Fruit fly (Drosophila melanogaster) whole organism, embryonic: ENCODE measurements around the gene lilli.

Source experiments
- B-H2 ChIP-seq: fragments of 200-800 bp; sonication (Bioruptor generic); optimal IDR thresholded peaks from 2 replicates; lab custom pipeline; 2018; ENCODE audit warnings: missing biosample characterization, mild to moderate bottlenecking, missing genetic modification characterization
- Bgb ChIP-seq: fragments of 200-800 bp; sonication (Bioruptor generic); IDR thresholded peaks from 2 replicates; pipeline ENCODE4 v1.3.6; 2022; ENCODE audit warnings: missing biosample characterization, missing genetic modification characterization; ENCODE audit not compliant: partially characterized antibody
- CG10959 ChIP-seq: fragments of 200-800 bp; sonication (Bioruptor generic); IDR thresholded peaks from 2 replicates; pipeline ENCODE4 v1.3.6; 2022; ENCODE audit warnings: missing biosample characterization, missing genetic modification characterization
- CG11504 ChIP-seq: fragments of 200-800 bp; sonication (Bioruptor generic); optimal IDR thresholded peaks from 3 replicates; lab custom pipeline; 2019; ENCODE audit warnings: missing biosample characterization, mild to moderate bottlenecking, missing genetic modification characterization, moderate library complexity
- CG13775 ChIP-seq: fragments of 200-800 bp; sonication (Bioruptor generic); optimal IDR thresholded peaks from 3 replicates; lab custom pipeline; 2017; ENCODE audit warnings: missing biosample characterization, mild to moderate bottlenecking, missing genetic modification characterization
- CG15601 ChIP-seq: fragments of 200-800 bp; sonication (Bioruptor generic); optimal IDR thresholded peaks from 3 replicates; lab custom pipeline; 2019; ENCODE audit warnings: missing biosample characterization, mild to moderate bottlenecking, missing genetic modification characterization, moderate library complexity
- CG1832 ChIP-seq: fragments of 200-800 bp; sonication (Bioruptor generic); optimal IDR thresholded peaks from 2 replicates; lab custom pipeline; 2017; ENCODE audit warnings: missing biosample characterization, mild to moderate bottlenecking, missing genetic modification characterization, inconsistent platforms
- CG18619 ChIP-seq: fragments of 200-800 bp; sonication (Bioruptor generic); optimal IDR thresholded peaks from 3 replicates; lab custom pipeline; 2017; ENCODE audit warnings: missing biosample characterization, mild to moderate bottlenecking, missing genetic modification characterization
- CG2199 ChIP-seq: fragments of 200-800 bp; sonication (Bioruptor generic); IDR thresholded peaks from 3 replicates; pipeline ENCODE4 v1.3.6; 2022; ENCODE audit warnings: missing biosample characterization, missing genetic modification characterization
- CG2202 ChIP-seq: fragments of 200-800 bp; sonication (Bioruptor generic); optimal IDR thresholded peaks from 2 replicates; lab custom pipeline; 2018; ENCODE audit warnings: missing biosample characterization, mild to moderate bottlenecking, missing genetic modification characterization
- CG30431 ChIP-seq: fragments of 200-800 bp; sonication (Bioruptor generic); optimal IDR thresholded peaks from 2 replicates; lab custom pipeline; 2017; ENCODE audit warnings: missing biosample characterization, missing genetic modification characterization
- CG34422 ChIP-seq: fragments of 200-800 bp; sonication (Bioruptor generic); IDR thresholded peaks from 3 replicates; pipeline ENCODE4 v1.3.6; 2022; ENCODE audit warnings: missing biosample characterization, missing genetic modification characterization
- CG42726 ChIP-seq: fragments of 200-800 bp; sonication (Bioruptor generic); IDR thresholded peaks from 2 replicates; pipeline ENCODE4 v1.3.6; 2022; ENCODE audit warnings: missing biosample characterization, missing genetic modification characterization; ENCODE audit not compliant: partially characterized antibody
- CG4328 ChIP-seq: fragments of 200-800 bp; sonication (Bioruptor generic); optimal IDR thresholded peaks from 3 replicates; lab custom pipeline; 2017; ENCODE audit warnings: missing biosample characterization, missing genetic modification reagents, missing genetic modification characterization
- CG4617 ChIP-seq: fragments of 200-800 bp; sonication (Bioruptor generic); optimal IDR thresholded peaks from 3 replicates; lab custom pipeline; 2016; ENCODE audit warnings: missing biosample characterization, missing genetic modification characterization, borderline replicate concordance
- CG4854 ChIP-seq: fragments of 200-800 bp; sonication (Bioruptor generic); optimal IDR thresholded peaks from 2 replicates; lab custom pipeline; 2016; ENCODE audit warnings: missing biosample characterization, missing genetic modification characterization, inconsistent platforms
- CG6791 ChIP-seq: fragments of 200-800 bp; sonication (Bioruptor generic); IDR thresholded peaks from 3 replicates; pipeline ENCODE4 v1.3.6; 2022; ENCODE audit warnings: missing biosample characterization, missing genetic modification characterization; ENCODE audit not compliant: partially characterized antibody
- CG7786 ChIP-seq: fragments of 200-800 bp; sonication (Bioruptor generic); optimal IDR thresholded peaks from 2 replicates; lab custom pipeline; 2016; ENCODE audit warnings: missing biosample characterization, missing genetic modification characterization
- CG7839 ChIP-seq: fragments of 200-800 bp; sonication (Bioruptor generic); optimal IDR thresholded peaks from 3 replicates; lab custom pipeline; 2018; ENCODE audit warnings: missing biosample characterization, mild to moderate bottlenecking, missing genetic modification characterization, moderate library complexity
- CG9437 ChIP-seq: fragments of 200-800 bp; sonication (Bioruptor generic); optimal IDR thresholded peaks from 2 replicates; lab custom pipeline; 2018; ENCODE audit warnings: missing biosample characterization, mild to moderate bottlenecking, missing genetic modification characterization
- CG9727 ChIP-seq: fragments of 200-800 bp; sonication (Bioruptor generic); optimal IDR thresholded peaks from 3 replicates; lab custom pipeline; 2017; ENCODE audit warnings: missing biosample characterization, mild to moderate bottlenecking, missing genetic modification characterization
- CG9797 ChIP-seq: fragments of 200-800 bp; sonication (Bioruptor generic); optimal IDR thresholded peaks from 3 replicates; lab custom pipeline; 2018; ENCODE audit warnings: missing biosample characterization, mild to moderate bottlenecking, missing genetic modification characterization
- CHES-1-like ChIP-seq: fragments of 200-800 bp; sonication (Bioruptor generic); optimal IDR thresholded peaks from 2 replicates; lab custom pipeline; 2016; ENCODE audit warnings: missing biosample characterization, missing genetic modification characterization
- Dip2 ChIP-seq: fragments of 200-800 bp; sonication (Bioruptor generic); IDR thresholded peaks from 2 replicates; pipeline ENCODE4 v1.3.6; 2022; ENCODE audit warnings: missing biosample characterization, missing genetic modification characterization
- HLH4C ChIP-seq: fragments of 200-800 bp; sonication (Bioruptor generic); IDR thresholded peaks from 3 replicates; pipeline ENCODE4 v1.3.6; 2022; ENCODE audit warnings: missing biosample characterization, missing genetic modification characterization; ENCODE audit not compliant: partially characterized antibody
- Mad ChIP-seq: fragments of 200-800 bp; sonication (Bioruptor generic); optimal IDR thresholded peaks from 2 replicates; lab custom pipeline; 2016; ENCODE audit warnings: missing biosample characterization, missing genetic modification characterization
- Nf-YA ChIP-seq: fragments of 200-800 bp; sonication (Bioruptor generic); IDR thresholded peaks from 2 replicates; pipeline ENCODE4 v1.3.6; 2022; ENCODE audit warnings: missing biosample characterization, missing genetic modification characterization
- Stat92E ChIP-seq, 3 experiments: fragments of >200 bp in 2 of 3; fragments of 200-800 bp in 1 of 3; sonication (Bioruptor generic) in 1 of 3; optimal IDR thresholded peaks; 2 replicates each; lab custom pipeline; 2017 to 2019; ENCODE audit warnings: missing biosample characterization in 3 of 3, missing genetic modification characterization in 3 of 3, mild to moderate bottlenecking in 1 of 3, moderate library complexity in 1 of 3
- ac ChIP-seq: fragments of 200-800 bp; sonication (Bioruptor generic); optimal IDR thresholded peaks from 3 replicates; lab custom pipeline; 2017; ENCODE audit warnings: missing biosample characterization, mild to moderate bottlenecking, missing genetic modification characterization
- ap ChIP-seq: fragments of 200-800 bp; sonication (Bioruptor generic); IDR thresholded peaks from 2 replicates; pipeline ENCODE4 v1.3.6; 2022; ENCODE audit warnings: missing biosample characterization, missing genetic modification characterization
- br ChIP-seq: fragments of >200 bp; optimal IDR thresholded peaks from 2 replicates; lab custom pipeline; 2017
- btn ChIP-seq: fragments of 200-800 bp; sonication (Bioruptor generic); optimal IDR thresholded peaks from 2 replicates; lab custom pipeline; 2016; ENCODE audit warnings: missing biosample characterization, missing genetic modification characterization
- chif ChIP-seq, 2 experiments: fragments of 200-800 bp; sonication (Bioruptor generic); optimal IDR thresholded peaks; 3 replicates each; lab custom pipeline; 2016; ENCODE audit warnings: missing biosample characterization in 2 of 2, missing genetic modification characterization in 2 of 2
- crc ChIP-seq: fragments of 200-800 bp; sonication (Bioruptor generic); optimal IDR thresholded peaks from 2 replicates; lab custom pipeline; 2016; ENCODE audit warnings: missing biosample characterization, missing genetic modification characterization
- disco-r ChIP-seq: fragments of 200-800 bp; sonication (Bioruptor generic); optimal IDR thresholded peaks from 2 replicates; lab custom pipeline; 2016; ENCODE audit warnings: missing biosample characterization, missing genetic modification characterization
- fd102C ChIP-seq: fragments of 200-800 bp; sonication (Bioruptor generic); optimal IDR thresholded peaks from 2 replicates; lab custom pipeline; 2018; ENCODE audit warnings: missing biosample characterization, mild to moderate bottlenecking, missing genetic modification characterization, moderate library complexity
- ftz-f1 ChIP-seq: fragments of 200-800 bp; sonication (Bioruptor generic); optimal IDR thresholded peaks from 2 replicates; lab custom pipeline; 2016; ENCODE audit warnings: missing biosample characterization, missing genetic modification characterization
- ind ChIP-seq: fragments of 200-800 bp; sonication (Bioruptor generic); optimal IDR thresholded peaks from 3 replicates; lab custom pipeline; 2016; ENCODE audit warnings: missing biosample characterization, missing genetic modification characterization
- jumu ChIP-seq: fragments of 200-800 bp; sonication (Bioruptor generic); optimal IDR thresholded peaks from 3 replicates; lab custom pipeline; 2016; ENCODE audit warnings: missing biosample characterization, missing genetic modification characterization
- lola ChIP-seq, 3 experiments: fragments of >200 bp in 2 of 3; fragments of 200-800 bp in 1 of 3; sonication (Bioruptor generic) in 1 of 3; optimal IDR thresholded peaks; 2 replicates each; lab custom pipeline; 2017 to 2019; ENCODE audit warnings: missing biosample characterization in 3 of 3, missing genetic modification characterization in 3 of 3, mild to moderate bottlenecking in 1 of 3, moderate library complexity in 1 of 3
- lov ChIP-seq, 2 experiments: fragments of 200-800 bp in 1 of 2; fragments of >200 bp in 1 of 2; sonication (Bioruptor generic) in 1 of 2; IDR thresholded peaks in 1 of 2; optimal IDR thresholded peaks in 1 of 2; 2 replicates in 1 of 2; 3 replicates in 1 of 2; pipeline versions ENCODE4 v1.3.6 to Lab custom; 2017 to 2022; ENCODE audit warnings: missing biosample characterization in 1 of 2, missing genetic modification characterization in 1 of 2
- nau ChIP-seq: fragments of 200-800 bp; sonication (Bioruptor generic); optimal IDR thresholded peaks from 3 replicates; lab custom pipeline; 2017; ENCODE audit warnings: missing biosample characterization, mild to moderate bottlenecking, missing genetic modification characterization, missing genetic modification reagents
- otp ChIP-seq: fragments of 200-800 bp; sonication (Bioruptor generic); IDR thresholded peaks from 3 replicates; pipeline ENCODE4, ENCODE4 v1.3.6; 2022; ENCODE audit warnings: missing biosample characterization, missing genetic modification characterization
- phol ChIP-seq: fragments of 200-800 bp; sonication (Bioruptor generic); optimal IDR thresholded peaks from 3 replicates; lab custom pipeline; 2018; ENCODE audit warnings: missing biosample characterization, mild to moderate bottlenecking, missing genetic modification characterization, moderate library complexity
- salm ChIP-seq: fragments of 200-800 bp; sonication (Bioruptor generic); optimal IDR thresholded peaks from 2 replicates; lab custom pipeline; 2018; ENCODE audit warnings: missing biosample characterization, mild to moderate bottlenecking, missing genetic modification characterization
- slbo ChIP-seq: fragments of 200-800 bp; sonication (Bioruptor generic); IDR thresholded peaks from 2 replicates; pipeline ENCODE4 v1.3.6; 2022; ENCODE audit warnings: missing biosample characterization, missing genetic modification characterization
- ssp ChIP-seq: fragments of 200-800 bp; sonication (Bioruptor generic); IDR thresholded peaks from 2 replicates; pipeline ENCODE4 v1.3.6; 2022; ENCODE audit warnings: missing biosample characterization, missing genetic modification characterization
- wor ChIP-seq: fragments of 200-800 bp; sonication (Bioruptor generic); IDR thresholded peaks from 2 replicates; pipeline ENCODE4 v1.3.6; 2022; ENCODE audit warnings: missing biosample characterization, missing genetic modification characterization
- zf30C ChIP-seq: fragments of 200-800 bp; sonication (Bioruptor generic); optimal IDR thresholded peaks from 3 replicates; lab custom pipeline; 2018; ENCODE audit warnings: missing biosample characterization, mild to moderate bottlenecking, missing genetic modification characterization

The lilli gene

dm6 chr2L:2976829-2977228 is 91.1 kb downstream of the lilli start, which contains the start of the genes CG9641 and CG3165 (continued):
- TF ChIP-seq lola (GFP tag; optimal IDR thresholded peaks at IDR 0.05; lab: Kevin White, UChicago) (peak in 1 of 3 experiments; percentile 84), ssp (peak; percentile 76), Stat92E (GFP tag; optimal IDR thresholded peaks at IDR 0.05; lab: Kevin White, UChicago) (peak in 1 of 3 experiments; percentile 74), CG9797 (GFP tag; lab: Kevin White, UChicago) (peak; percentile 53), fd102C (no peak), otp (peak; percentile 55; the same call in 1 of the 3 replicates), br (lab: Kevin White, UChicago) (no peak), Mad (GFP tag; lab: Kevin White, UChicago) (peak; percentile 88), chif (GFP tag; optimal IDR thresholded peaks at IDR 0.05; lab: Kevin White, UChicago) (peak; percentile 83 to 90), Dip2 (no peak), CG30431 (GFP tag; lab: Kevin White, UChicago) (peak; percentile 62), phol (tag; lab: Kevin White, UChicago) (peak; percentile 88), CG6791 (GFP tag; lab: Robert Waterston, UW) (peak; percentile 92), ind (GFP tag; lab: Kevin White, UChicago) (peak; percentile 90), ac (GFP tag; lab: Kevin White, UChicago) (no peak), disco-r (GFP tag; lab: Kevin White, UChicago) (peak; percentile 74), CG7839 (tag; lab: Kevin White, UChicago) (no peak), CG10959 (GFP tag; lab: Robert Waterston, UW) (peak; percentile 76), nau (GFP tag; lab: Kevin White, UChicago) (no peak), CHES-1-like (GFP tag; lab: Kevin White, UChicago) (peak; percentile 88), ftz-f1 (peak; percentile 99), CG13775 (GFP tag; lab: Kevin White, UChicago) (peak; percentile 86), CG9437 (GFP tag; lab: Kevin White, UChicago) (peak; percentile 69), btn (peak; percentile 67), zf30C (no peak), CG4617 (peak; percentile 86), slbo (GFP tag; lab: Robert Waterston, UW) (peak; percentile 87), CG2199 (GFP tag; lab: Robert Waterston, UW) (peak; percentile 80; the same call in 2 of the 3 replicates), CG4328 (GFP tag; lab: Kevin White, UChicago) (peak; percentile 60), CG7786 (GFP tag; lab: Kevin White, UChicago) (peak; percentile 89), CG34422 (GFP tag; lab: Robert Waterston, UW) (peak; percentile 80), crc (GFP tag; lab: Kevin White, UChicago) (peak; percentile 75), salm (peak; percentile 21), CG42726 (GFP tag; lab: Robert Waterston, UW) (no peak; the same call in 1 of the 2 replicates), Nf-YA (GFP tag; lab: Robert Waterston, UW) (peak; percentile 71; the same call in 1 of the 2 replicates), Bgb (peak; percentile 91), CG2202 (peak; percentile 61), jumu (GFP tag; lab: Kevin White, UChicago) (peak; percentile 90), wor (peak; percentile 57; the same call in 1 of the 2 replicates), CG1832 (GFP tag; lab: Kevin White, UChicago) (no peak), HLH4C (GFP tag; lab: Robert Waterston, UW) (peak; percentile 90), CG18619 (GFP tag; lab: Kevin White, UChicago) (peak; percentile 77), B-H2 (GFP tag; lab: Kevin White, UChicago) (peak; percentile 91), CG11504 (tag; lab: Kevin White, UChicago) (no peak), lov (optimal IDR thresholded peaks at IDR 0.05; lab: Kevin White, UChicago) (no peak), lov (GFP tag; IDR thresholded peaks at IDR 0.05; lab: Robert Waterston, UW) (peak; percentile 69; the same call in 2 of the 3 replicates), CG9727 (GFP tag; lab: Kevin White, UChicago) (peak; percentile 80), CG4854 (GFP tag; lab: Kevin White, UChicago) (peak; percentile 78), CG15601 (tag; lab: Kevin White, UChicago) (no peak), ap (GFP tag; lab: Robert Waterston, UW) (peak; percentile 45; the same call in 1 of the 2 replicates)
